Worm (Caenorhabditis elegans) whole organism, L3 larva: Measurements from ENCODE around the gene syp-2.

Source experiments
- aly-2 ChIP-seq: fragments of 150-350 bp; optimal IDR thresholded peaks from 2 replicates; lab custom pipeline; 2014; ENCODE audit warnings: missing biosample characterization, missing genetic modification characterization
- ceh-16 ChIP-seq: sonication (generic microtip); optimal IDR thresholded peaks from 2 replicates; lab custom pipeline; 2017; ENCODE audit warnings: missing biosample characterization, missing genetic modification characterization
- ceh-82 ChIP-seq: fragments of 150-350 bp; optimal IDR thresholded peaks from 2 replicates; lab custom pipeline; 2014; ENCODE audit warnings: missing biosample characterization, missing genetic modification characterization
- ceh-9 ChIP-seq: sonication (generic microtip); optimal IDR thresholded peaks from 2 replicates; lab custom pipeline; 2018; ENCODE audit warnings: missing biosample characterization, missing genetic modification characterization
- daf-12 ChIP-seq: fragments of 150-350 bp; optimal IDR thresholded peaks from 2 replicates; lab custom pipeline; 2014; ENCODE audit warnings: missing biosample characterization, missing genetic modification reagents, missing genetic modification characterization
- egl-27 ChIP-seq: sonication (generic microtip); optimal IDR thresholded peaks from 4 replicates; lab custom pipeline; 2017; ENCODE audit warnings: missing biosample characterization, missing genetic modification reagents, missing genetic modification characterization
- elt-1 ChIP-seq: fragments of 150-350 bp; optimal IDR thresholded peaks from 2 replicates; lab custom pipeline; 2014; ENCODE audit warnings: missing biosample characterization, missing genetic modification characterization
- elt-2 ChIP-seq: sonication (generic microtip); optimal IDR thresholded peaks from 2 replicates; lab custom pipeline; 2016; ENCODE audit warnings: missing genetic modification reagents, mild to moderate bottlenecking, missing genetic modification characterization, missing compliant biosample characterization
- elt-3 ChIP-seq, 3 experiments: fragments of 150-350 bp in 1 of 3; sonication (generic microtip) in 2 of 3; optimal IDR thresholded peaks; 2 replicates in 2 of 3; 4 replicates in 1 of 3; lab custom pipeline; 2014 to 2017; ENCODE audit warnings: missing biosample characterization in 3 of 3, missing genetic modification characterization in 3 of 3
- fkh-10 ChIP-seq: sonication (generic microtip); optimal IDR thresholded peaks from 2 replicates; lab custom pipeline; 2017; ENCODE audit warnings: missing biosample characterization, missing genetic modification reagents, missing genetic modification characterization
- fkh-2 ChIP-seq: fragments of 150-350 bp; optimal IDR thresholded peaks from 2 replicates; lab custom pipeline; 2014; ENCODE audit warnings: missing biosample characterization, missing genetic modification reagents, missing genetic modification characterization
- fos-1 ChIP-seq: fragments of 150-350 bp; optimal IDR thresholded peaks from 2 replicates; lab custom pipeline; 2014; ENCODE audit warnings: missing biosample characterization, missing genetic modification characterization
- hmg-11 ChIP-seq: sonication (generic microtip); optimal IDR thresholded peaks from 2 replicates; lab custom pipeline; 2016; ENCODE audit warnings: missing genetic modification characterization, missing compliant biosample characterization
- jun-1 ChIP-seq: fragments of 150-350 bp; optimal IDR thresholded peaks from 2 replicates; lab custom pipeline; 2014; ENCODE audit warnings: missing biosample characterization, missing genetic modification reagents, missing genetic modification characterization
- lin-39 ChIP-seq: fragments of 150-350 bp; optimal IDR thresholded peaks from 2 replicates; lab custom pipeline; 2018; ENCODE audit warnings: missing biosample characterization, missing genetic modification reagents, missing genetic modification characterization
- lsy-12 ChIP-seq: sonication (generic microtip); optimal IDR thresholded peaks from 2 replicates; lab custom pipeline; 2016; ENCODE audit warnings: mild to moderate bottlenecking, missing genetic modification characterization, missing compliant biosample characterization
- mdl-1 ChIP-seq: fragments of 150-350 bp; optimal IDR thresholded peaks from 2 replicates; lab custom pipeline; 2014; ENCODE audit warnings: missing biosample characterization, missing genetic modification characterization
- mml-1 ChIP-seq: fragments of 150-350 bp; sonication (generic microtip); optimal IDR thresholded peaks from 3 replicates; lab custom pipeline; 2014; ENCODE audit warnings: missing biosample characterization, missing genetic modification characterization
- nhr-11 ChIP-seq: fragments of 150-350 bp; optimal IDR thresholded peaks from 2 replicates; lab custom pipeline; 2014; ENCODE audit warnings: missing biosample characterization, missing genetic modification characterization
- nhr-12 ChIP-seq: fragments of 150-350 bp; optimal IDR thresholded peaks from 2 replicates; lab custom pipeline; 2014; ENCODE audit warnings: missing biosample characterization, missing genetic modification characterization
- nhr-237 ChIP-seq: fragments of 150-350 bp; optimal IDR thresholded peaks from 2 replicates; lab custom pipeline; 2014; ENCODE audit warnings: missing biosample characterization, missing genetic modification characterization
- nhr-25 ChIP-seq: sonication (generic microtip); optimal IDR thresholded peaks from 2 replicates; lab custom pipeline; 2017; ENCODE audit warnings: missing biosample characterization, missing genetic modification characterization
- nhr-28 ChIP-seq: fragments of 150-350 bp; optimal IDR thresholded peaks from 2 replicates; lab custom pipeline; 2014; ENCODE audit warnings: missing biosample characterization, missing genetic modification characterization
- nhr-67 ChIP-seq: fragments of 150-350 bp; optimal IDR thresholded peaks from 2 replicates; lab custom pipeline; 2014; ENCODE audit warnings: missing biosample characterization, missing genetic modification characterization
- nhr-76 ChIP-seq: fragments of 150-350 bp; sonication (generic microtip); optimal IDR thresholded peaks from 5 replicates; lab custom pipeline; 2014; ENCODE audit warnings: missing biosample characterization, missing genetic modification characterization
- nhr-77 ChIP-seq: fragments of 150-350 bp; optimal IDR thresholded peaks from 2 replicates; lab custom pipeline; 2014; ENCODE audit warnings: missing biosample characterization, missing genetic modification characterization
- pha-4 ChIP-seq: fragments of 150-350 bp; optimal IDR thresholded peaks from 2 replicates; lab custom pipeline; 2014; ENCODE audit warnings: missing biosample characterization, missing genetic modification reagents, missing genetic modification characterization
- pqm-1 ChIP-seq: fragments of 150-350 bp; optimal IDR thresholded peaks from 2 replicates; lab custom pipeline; 2017; ENCODE audit warnings: missing biosample characterization, missing genetic modification characterization, inconsistent platforms
- skn-1 ChIP-seq: fragments of 150-350 bp; optimal IDR thresholded peaks from 2 replicates; lab custom pipeline; 2014; ENCODE audit warnings: missing biosample characterization, missing genetic modification characterization
- tbx-2 ChIP-seq: sonication (generic microtip); optimal IDR thresholded peaks from 2 replicates; lab custom pipeline; 2016; ENCODE audit warnings: mild to moderate bottlenecking, missing genetic modification characterization, missing compliant biosample characterization
- unc-39 ChIP-seq: sonication (generic microtip); optimal IDR thresholded peaks from 4 replicates; lab custom pipeline; 2017; ENCODE audit warnings: missing biosample characterization, missing genetic modification characterization
- unc-62 ChIP-seq: fragments of 150-350 bp; sonication (generic microtip); optimal IDR thresholded peaks from 4 replicates; lab custom pipeline; 2014; ENCODE audit warnings: missing biosample characterization, missing genetic modification reagents, missing genetic modification characterization
- zag-1 ChIP-seq: fragments of 150-350 bp; optimal IDR thresholded peaks from 2 replicates; lab custom pipeline; 2014; ENCODE audit warnings: missing biosample characterization, missing genetic modification characterization
- ztf-4 ChIP-seq: fragments of 150-350 bp; optimal IDR thresholded peaks from 2 replicates; lab custom pipeline; 2014; ENCODE audit warnings: missing biosample characterization, missing genetic modification characterization

syp-2 gene

ce11 chrV:5548051-5548450 is 11.8 kb downstream of the syp-2 start, which contains the start of gene ugt-48:
Gene ugt-48 (minus strand): TSS chrV:5548062.
- TF ChIP-seq unc-39: no peak
- peak; percentile 33 for TF ChIP-seq elt-2
- peak; percentile 21 for TF ChIP-seq pqm-1 (tag; lab: Kevin White, UChicago)
- TF ChIP-seq nhr-76 (tag; lab: Kevin White, UChicago): no peak

DNA sequence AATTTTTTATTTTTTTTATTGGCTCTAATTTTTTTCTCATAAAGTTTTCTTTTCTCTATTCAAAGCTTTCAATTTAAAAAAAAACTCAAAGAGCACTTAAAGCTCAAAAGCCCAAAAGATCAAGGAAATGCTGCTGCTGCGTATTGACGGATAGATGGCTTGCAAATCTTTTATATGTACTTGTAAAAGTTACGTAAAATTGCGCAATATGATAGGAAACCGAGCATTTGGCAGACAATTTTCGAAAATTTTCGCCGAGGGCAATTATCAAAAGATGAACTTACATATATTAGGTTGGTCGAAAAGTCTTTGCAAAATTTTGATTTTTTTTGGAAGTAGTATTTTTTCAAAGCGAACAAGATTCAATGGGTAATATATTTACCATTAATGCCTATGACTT is 12.2 kb downstream of the syp-2 start:
- no peak for TF ChIP-seq nhr-11 (tag; lab: Kevin White, UChicago)
- no peak for TF ChIP-seq fos-1 (tag; lab: Kevin White, UChicago)
- TF ChIP-seq mdl-1 (tag; lab: Kevin White, UChicago): no peak
- TF ChIP-seq nhr-237 (tag; lab: Kevin White, UChicago): no peak
- TF ChIP-seq aly-2 (tag; lab: Kevin White, UChicago): no peak
- TF ChIP-seq nhr-77: no peak
- TF ChIP-seq nhr-67: no peak
- TF ChIP-seq elt-1 (tag; lab: Kevin White, UChicago): no peak

DNA sequence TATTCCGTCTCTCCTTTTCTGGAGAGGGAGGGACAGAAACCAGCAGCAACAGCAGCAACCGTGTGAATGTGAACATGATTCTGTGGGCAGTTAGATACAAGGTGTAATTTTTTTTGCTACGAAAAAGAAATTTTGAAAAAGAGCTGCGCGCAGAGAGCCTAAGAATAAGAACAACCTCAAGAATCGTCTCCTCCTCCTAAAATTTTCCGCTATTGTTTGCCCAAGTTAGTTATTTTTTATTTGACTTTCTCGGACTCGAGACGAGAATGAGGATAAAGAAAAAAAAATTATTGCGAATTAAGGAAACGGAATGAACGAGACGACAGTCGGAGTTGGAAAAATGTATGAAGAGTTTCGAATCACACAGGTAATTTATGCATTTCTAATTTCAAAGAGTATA is 22.3 kb downstream of the syp-2 start, which contains the start of gene glb-5:
TSS of gene glb-5 (plus strand) at position 301 of the 400 bp plus-strand sequence.
- no peak for TF ChIP-seq ztf-4 (tag; lab: Kevin White, UChicago)
- TF ChIP-seq pha-4 (tag; lab: Kevin White, UChicago): no peak
- TF ChIP-seq nhr-67: no peak
- TF ChIP-seq lsy-12 (tag; lab: Kevin White, UChicago): no peak
- no peak for TF ChIP-seq ceh-82 (tag; lab: Kevin White, UChicago)
- TF ChIP-seq elt-2: peak; percentile 24

ce11 chrV:5559882-5560281 is 23.6 kb downstream of the syp-2 start:
- TF ChIP-seq mdl-1 (tag; lab: Kevin White, UChicago) (no peak), ceh-16 (tag; lab: Kevin White, UChicago) (no peak), jun-1 (tag; lab: Kevin White, UChicago) (peak; percentile 4), nhr-28 (tag; lab: Kevin White, UChicago) (no peak), elt-3 (tag; optimal IDR thresholded peaks at IDR 0.05; lab: Kevin White, UChicago) (no peak), unc-39 (no peak), fos-1 (tag; lab: Kevin White, UChicago) (no peak), nhr-76 (tag; lab: Kevin White, UChicago) (no peak), elt-2 (peak; percentile 95), fkh-10 (GFP tag; lab: Kevin White, UChicago) (no peak), tbx-2 (tag; lab: Kevin White, UChicago) (no peak), pqm-1 (tag; lab: Kevin White, UChicago) (peak; percentile 94), zag-1 (tag; lab: Kevin White, UChicago) (no peak), nhr-12 (tag; lab: Kevin White, UChicago) (no peak), pha-4 (tag; lab: Kevin White, UChicago) (peak; percentile 50), ceh-9 (tag; lab: Kevin White, UChicago) (no peak), ztf-4 (tag; lab: Kevin White, UChicago) (no peak), fkh-2 (no peak)
- TF ChIP-seq, all 47 proteins: peak for 4

ce11 chrV:5567119-5567518 is 30.8 kb downstream of the syp-2 start, which contains the start of gene C18C4.7:
Gene C18C4.7 (minus strand): TSS chrV:5567219.
- TF ChIP-seq nhr-25 (no peak), daf-12 (tag; lab: Kevin White, UChicago) (no peak), lin-39 (tag; lab: Kevin White, UChicago) (no peak), nhr-11 (tag; lab: Kevin White, UChicago) (no peak), mml-1 (tag; lab: Kevin White, UChicago) (no peak), nhr-28 (tag; lab: Kevin White, UChicago) (no peak), nhr-12 (tag; lab: Kevin White, UChicago) (no peak)

- TF ChIP-seq mml-1 (tag; lab: Kevin White, UChicago) (no peak), nhr-11 (tag; lab: Kevin White, UChicago) (no peak), elt-1 (tag; lab: Kevin White, UChicago) (no peak), unc-62 (GFP tag; lab: Kevin White, UChicago) (no peak), nhr-67 (no peak), fos-1 (tag; lab: Kevin White, UChicago) (no peak), hmg-11 (tag; lab: Kevin White, UChicago) (no peak), skn-1 (tag; lab: Kevin White, UChicago) (no peak), egl-27 (tag; lab: Kevin White, UChicago) (no peak), elt-3 (tag; optimal IDR thresholded peaks at IDR 0.05; lab: Kevin White, UChicago) (no peak)
Observed at ce11 chrV:5570433-5570832, 34.1 kb downstream of the syp-2 start, which contains the start of gene glb-6. Gene glb-6 (minus strand): TSS chrV:5570533.
